2 fruit fly cellular contexts compared by ENCODE assay signal in the genomic region with DNA sequence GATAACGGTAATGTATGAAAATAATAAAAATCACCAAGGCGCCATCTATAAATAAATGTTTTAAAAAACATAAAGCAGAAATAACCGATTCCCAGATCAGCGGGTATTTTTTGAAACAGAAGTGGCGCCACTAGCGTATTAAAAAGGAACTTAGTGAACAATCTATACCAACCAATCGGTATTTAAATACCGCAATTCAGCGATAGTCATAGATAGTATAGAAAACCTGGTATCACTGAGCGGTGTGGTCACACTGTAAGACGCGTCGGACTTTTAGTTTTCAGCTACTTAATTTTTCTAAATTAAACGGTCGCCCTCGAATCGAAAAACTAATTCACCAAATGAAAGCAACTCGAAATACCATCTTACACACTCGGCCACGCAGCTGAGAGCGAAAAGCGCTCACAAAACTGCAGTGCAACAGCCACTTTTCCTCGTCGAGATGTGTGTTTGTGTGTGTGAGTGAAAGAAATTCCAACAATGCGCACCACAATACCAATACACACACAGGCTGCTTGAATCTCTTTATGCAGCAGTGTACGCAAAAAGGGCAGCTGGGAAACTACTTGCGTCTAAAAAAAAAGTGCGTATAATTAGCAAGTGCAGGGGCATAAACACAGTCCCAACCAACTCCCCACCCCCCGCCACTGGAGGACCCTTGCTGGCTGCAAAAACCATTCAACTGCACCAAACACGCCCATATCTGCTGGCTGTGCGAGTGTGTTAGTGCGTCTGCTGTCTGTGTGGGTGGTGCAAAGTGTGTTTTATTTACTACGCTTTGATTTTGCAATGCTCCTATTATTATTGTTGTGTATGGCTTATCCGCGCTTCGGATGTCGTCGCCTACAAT.
TF ChIP-seq lines count a peak whose summit lies in the region.

A gene (plus strand): TSS at position 232 of the 850 bp plus-strand sequence.

TF ChIP-seq in whole organism, embryonic, 481 proteins besides CTCF, POLR2A, EP300 and RAD21 (continued from another document and continues in another):
- TF ChIP-seq nom (GFP tag; optimal IDR thresholded peaks at IDR 0.05; lab: Kevin White, UChicago) = no peak
- TF ChIP-seq aop (GFP tag; IDR thresholded peaks at IDR 0.05; lab: Robert Waterston, UW) = no peak
- TF ChIP-seq CG7357 (GFP tag; IDR thresholded peaks at IDR 0.05; lab: Robert Waterston, UW) = 0 out of 3 replicates have a peak, but pooled peaks have one; percentile 35
- no peak for TF ChIP-seq sim (GFP tag; IDR thresholded peaks at IDR 0.05; lab: Robert Waterston, UW)
- TF ChIP-seq D (optimal IDR thresholded peaks at IDR 0.05; lab: Kevin White, UChicago) = peak; percentile 67
- TF ChIP-seq D (GFP tag; optimal IDR thresholded peaks at IDR 0.05; lab: Kevin White, UChicago) = no peak
- no peak for TF ChIP-seq CG7271 (tag; optimal IDR thresholded peaks at IDR 0.05; lab: Kevin White, UChicago)
- no peak for TF ChIP-seq CG6254 (GFP tag; optimal IDR thresholded peaks at IDR 0.05; lab: Kevin White, UChicago)
- TF ChIP-seq Ets97D (GFP tag; optimal IDR thresholded peaks at IDR 0.05; lab: Kevin White, UChicago) = peak; percentile 53
- TF ChIP-seq chn (GFP tag; optimal IDR thresholded peaks at IDR 0.05; lab: Kevin White, UChicago) = peak; percentile 55
- TF ChIP-seq amos (GFP tag; IDR thresholded peaks at IDR 0.05; lab: Robert Waterston, UW; ENCODE audit: partially characterized antibody) = peak; percentile 65
- TF ChIP-seq bowl (GFP tag; IDR thresholded peaks at IDR 0.05; lab: Robert Waterston, UW) = no peak
- 0 out of 2 replicates have a peak, but pooled peaks have one; percentile 21 for TF ChIP-seq CG1024 (GFP tag; IDR thresholded peaks at IDR 0.05; lab: Robert Waterston, UW)
- peak; percentile 35 for TF ChIP-seq da (GFP tag; optimal IDR thresholded peaks at IDR 0.05; lab: Kevin White, UChicago)
- no peak for TF ChIP-seq CG15073 (GFP tag; optimal IDR thresholded peaks at IDR 0.05; lab: Kevin White, UChicago)
- TF ChIP-seq BtbVII (GFP tag; optimal IDR thresholded peaks at IDR 0.05; lab: Kevin White, UChicago) = no peak
- TF ChIP-seq prd (optimal IDR thresholded peaks at IDR 0.05; lab: Kevin White, UChicago) = no peak
- peak; percentile 60 for TF ChIP-seq prd (GFP tag; IDR thresholded peaks at IDR 0.05; lab: Robert Waterston, UW)
- TF ChIP-seq CG18476 (GFP tag; optimal IDR thresholded peaks at IDR 0.05; lab: Kevin White, UChicago) = no peak
- no peak for TF ChIP-seq gsb-n (tag; optimal IDR thresholded peaks at IDR 0.05; lab: Kevin White, UChicago)
- TF ChIP-seq C15 (GFP tag; IDR thresholded peaks at IDR 0.05; lab: Robert Waterston, UW) = no peak
- peak; percentile 59; the same call in 1 of the 2 replicates for TF ChIP-seq slbo (GFP tag; IDR thresholded peaks at IDR 0.05; lab: Robert Waterston, UW)
- TF ChIP-seq CG4282 (GFP tag; optimal IDR thresholded peaks at IDR 0.05; lab: Kevin White, UChicago) = peak; percentile 16
- TF ChIP-seq CG3995 (GFP tag; optimal IDR thresholded peaks at IDR 0.05; lab: Kevin White, UChicago) = no peak
- TF ChIP-seq jigr1 (GFP tag; IDR thresholded peaks at IDR 0.05; lab: Robert Waterston, UW) = no peak
- TF ChIP-seq dysf (GFP tag; IDR thresholded peaks at IDR 0.05; lab: Robert Waterston, UW) = peak; percentile 54; the same call in 2 of the 3 replicates
- no peak for TF ChIP-seq sqz (GFP tag; optimal IDR thresholded peaks at IDR 0.05; lab: Kevin White, UChicago)
- TF ChIP-seq Sry-β (GFP tag; optimal IDR thresholded peaks at IDR 0.05; lab: Kevin White, UChicago) = no peak
- no peak for TF ChIP-seq hbn (GFP tag; IDR thresholded peaks at IDR 0.05; lab: Robert Waterston, UW; ENCODE audit: partially characterized antibody)
- TF ChIP-seq Dll (GFP tag; IDR thresholded peaks at IDR 0.05; lab: Robert Waterston, UW; ENCODE audit: partially characterized antibody) = peak; percentile 61; the same call in 1 of the 4 replicates
- no peak; the same call in 1 of the 2 replicates for TF ChIP-seq chm (GFP tag; IDR thresholded peaks at IDR 0.05; lab: Robert Waterston, UW)
- TF ChIP-seq CG2889 (GFP tag; IDR thresholded peaks at IDR 0.05; lab: Robert Waterston, UW) = no peak
- no peak for TF ChIP-seq CG8765 (GFP tag; IDR thresholded peaks at IDR 0.05; lab: Robert Waterston, UW)
- peak; percentile 33 for TF ChIP-seq CG3407 (GFP tag; optimal IDR thresholded peaks at IDR 0.05; lab: Kevin White, UChicago)
- no peak for TF ChIP-seq B-H1 (GFP tag; IDR thresholded peaks at IDR 0.05; lab: Robert Waterston, UW)
- TF ChIP-seq knrl (GFP tag; IDR thresholded peaks at IDR 0.05; lab: Robert Waterston, UW; ENCODE audit: partially characterized antibody) = peak; percentile 50; the same call in 2 of the 3 replicates
- TF ChIP-seq CG4730 (GFP tag; IDR thresholded peaks at IDR 0.05; lab: Robert Waterston, UW) = no peak; the same call in 1 of the 2 replicates
- TF ChIP-seq pum (GFP tag; optimal IDR thresholded peaks at IDR 0.05; lab: Kevin White, UChicago) = peak; percentile 37
- no peak for TF ChIP-seq fru (optimal IDR thresholded peaks at IDR 0.05; lab: Kevin White, UChicago)
- TF ChIP-seq CG9876 (GFP tag; optimal IDR thresholded peaks at IDR 0.05; lab: Kevin White, UChicago) = no peak
- no peak for TF ChIP-seq her (GFP tag; optimal IDR thresholded peaks at IDR 0.05; lab: Kevin White, UChicago)
- peak; percentile 99 for TF ChIP-seq nerfin-1 (tag; optimal IDR thresholded peaks at IDR 0.05; lab: Kevin White, UChicago)
- TF ChIP-seq pnt (GFP tag; optimal IDR thresholded peaks at IDR 0.05; lab: Kevin White, UChicago) = peak; percentile 32
- TF ChIP-seq Stat92E (GFP tag; optimal IDR thresholded peaks at IDR 0.05; lab: Kevin White, UChicago) = peak in 1 of 3 experiments; percentile 32
- TF ChIP-seq fd102C (GFP tag; optimal IDR thresholded peaks at IDR 0.05; lab: Kevin White, UChicago) = peak; percentile 15
- TF ChIP-seq HmgD (GFP tag; optimal IDR thresholded peaks at IDR 0.05; lab: Kevin White, UChicago) = peak; percentile 40
- no peak for TF ChIP-seq CG30431 (GFP tag; optimal IDR thresholded peaks at IDR 0.05; lab: Kevin White, UChicago)
- TF ChIP-seq sc (optimal IDR thresholded peaks at IDR 0.05; lab: Kevin White, UChicago) = no peak
- peak; percentile 27 for TF ChIP-seq sc (GFP tag; optimal IDR thresholded peaks at IDR 0.05; lab: Kevin White, UChicago)
- no peak for TF ChIP-seq CG17385 (GFP tag; optimal IDR thresholded peaks at IDR 0.05; lab: Kevin White, UChicago)
- TF ChIP-seq CG12769 (tag; optimal IDR thresholded peaks at IDR 0.05; lab: Kevin White, UChicago) = no peak
- TF ChIP-seq Ada2b (GFP tag; IDR thresholded peaks at IDR 0.05; lab: Robert Waterston, UW) = no peak; the same call in 1 of the 2 replicates
- peak; percentile 14 for TF ChIP-seq disco-r (GFP tag; optimal IDR thresholded peaks at IDR 0.05; lab: Kevin White, UChicago)
- no peak for TF ChIP-seq CG9727 (GFP tag; optimal IDR thresholded peaks at IDR 0.05; lab: Kevin White, UChicago)
- no peak for TF ChIP-seq Usf (GFP tag; optimal IDR thresholded peaks at IDR 0.05; lab: Kevin White, UChicago)
- TF ChIP-seq CG10321 (GFP tag; IDR thresholded peaks at IDR 0.05; lab: Robert Waterston, UW) = no peak
- TF ChIP-seq CG31365 (tag; optimal IDR thresholded peaks at IDR 0.05; lab: Kevin White, UChicago) = peak; percentile 41
- no peak for TF ChIP-seq Atf3 (GFP tag; optimal IDR thresholded peaks at IDR 0.05; lab: Kevin White, UChicago)
- TF ChIP-seq CG16779 (GFP tag; IDR thresholded peaks at IDR 0.05; lab: Robert Waterston, UW) = no peak
- TF ChIP-seq hb (GFP tag; IDR thresholded peaks at IDR 0.05; lab: Robert Waterston, UW; ENCODE audit: partially characterized antibody) = no peak

TF ChIP-seq in whole organism, prepupa, 60 proteins besides CTCF, POLR2A, EP300 and RAD21 (continued from another document):
- TF ChIP-seq dac (GFP tag; optimal IDR thresholded peaks at IDR 0.05; lab: Kevin White, UChicago) (no peak), CG10631 (GFP tag; optimal IDR thresholded peaks at IDR 0.05; lab: Kevin White, UChicago) (no peak), OdsH (GFP tag; optimal IDR thresholded peaks at IDR 0.05; lab: Kevin White, UChicago) (peak; percentile 10), Met (GFP tag; optimal IDR thresholded peaks at IDR 0.05; lab: Kevin White, UChicago) (peak; percentile 38), Hr39 (GFP tag; optimal IDR thresholded peaks at IDR 0.05; lab: Kevin White, UChicago) (no peak), ss (GFP tag; optimal IDR thresholded peaks at IDR 0.05; lab: Kevin White, UChicago) (no peak), CG31627 (GFP tag; optimal IDR thresholded peaks at IDR 0.05; lab: Kevin White, UChicago) (peak; percentile 40), lz (GFP tag; optimal IDR thresholded peaks at IDR 0.05; lab: Kevin White, UChicago) (peak; percentile 30), Lpt (GFP tag; optimal IDR thresholded peaks at IDR 0.05; lab: Kevin White, UChicago) (no peak)
